Worm (Caenorhabditis elegans) whole organism, late embryonic: ENCODE results near the gene bir-1.

Experiments used
- C08G9.2 ChIP-seq: sonication (generic microtip); optimal IDR thresholded peaks from 2 replicates; lab custom pipeline; 2016; ENCODE audit warnings: mild to moderate bottlenecking, missing genetic modification characterization, moderate library complexity, missing compliant biosample characterization
- C38D4.7 ChIP-seq: fragments of 200-800 bp; sonication (Bioruptor generic); optimal IDR thresholded peaks from 2 replicates; lab custom pipeline; 2018; ENCODE audit warnings: mild to moderate bottlenecking, missing genetic modification characterization, moderate library complexity, missing compliant biosample characterization
- K09A11.1 ChIP-seq: sonication (generic microtip); optimal IDR thresholded peaks from 2 replicates; lab custom pipeline; 2017; ENCODE audit warnings: antibody characterized with exemption, mild to moderate bottlenecking, missing genetic modification characterization, missing compliant biosample characterization; ENCODE audit not compliant: insufficient read depth
- T23F11.4 ChIP-seq: fragments of 200-800 bp; sonication (Bioruptor generic); optimal IDR thresholded peaks from 2 replicates; lab custom pipeline; 2018; ENCODE audit warnings: mild to moderate bottlenecking, missing genetic modification characterization, missing compliant biosample characterization
- ahr-1 ChIP-seq: sonication (generic microtip); optimal IDR thresholded peaks from 2 replicates; lab custom pipeline; 2016; ENCODE audit warnings: missing genetic modification characterization, missing compliant biosample characterization
- ama-1 ChIP-seq: fragments of 150-350 bp; optimal IDR thresholded peaks from 2 replicates; lab custom pipeline; 2014
- ceh-14 ChIP-seq: sonication (generic microtip); optimal IDR thresholded peaks from 2 replicates; lab custom pipeline; 2016; ENCODE audit warnings: missing genotype, missing genetic modification characterization, missing compliant biosample characterization
- ceh-19 ChIP-seq: fragments of 200-800 bp; sonication (Bioruptor generic); optimal IDR thresholded peaks from 2 replicates; lab custom pipeline; 2018; ENCODE audit warnings: mild to moderate bottlenecking, missing genetic modification characterization, missing compliant biosample characterization
- ceh-2 ChIP-seq: sonication (generic microtip); optimal IDR thresholded peaks from 2 replicates; lab custom pipeline; 2016; ENCODE audit warnings: missing genotype, missing genetic modification characterization, missing compliant biosample characterization
- ceh-24 ChIP-seq: sonication (generic microtip); optimal IDR thresholded peaks from 2 replicates; lab custom pipeline; 2016; ENCODE audit warnings: mild to moderate bottlenecking, missing genetic modification characterization, missing compliant biosample characterization
- ceh-45 ChIP-seq: fragments of 200-800 bp; sonication (Bioruptor generic); IDR thresholded peaks from 2 replicates; pipeline ENCODE4 v1.3.6; 2022; ENCODE audit warnings: missing genetic modification reagents, missing genetic modification characterization, missing compliant biosample characterization
- ceh-48 ChIP-seq: sonication (generic microtip); optimal IDR thresholded peaks from 2 replicates; lab custom pipeline; 2016; ENCODE audit warnings: missing genetic modification characterization, inconsistent platforms, missing compliant biosample characterization
- ceh-9 ChIP-seq: sonication (generic microtip); optimal IDR thresholded peaks from 2 replicates; lab custom pipeline; 2016; ENCODE audit warnings: mild to moderate bottlenecking, missing genetic modification characterization, inconsistent platforms, missing compliant biosample characterization
- che-1 ChIP-seq: sonication (generic microtip); optimal IDR thresholded peaks from 2 replicates; lab custom pipeline; 2016; ENCODE audit warnings: mild to moderate bottlenecking, missing genetic modification characterization, missing compliant biosample characterization
- dmd-4 ChIP-seq: sonication (generic microtip); optimal IDR thresholded peaks from 2 replicates; lab custom pipeline; 2016; ENCODE audit warnings: borderline replicate concordance, missing genetic modification characterization, missing compliant biosample characterization
- elt-2 ChIP-seq: sonication (generic microtip); optimal IDR thresholded peaks from 2 replicates; lab custom pipeline; 2016; ENCODE audit warnings: missing genetic modification reagents, missing genetic modification characterization, missing compliant biosample characterization
- elt-4 ChIP-seq: sonication (generic microtip); optimal IDR thresholded peaks from 2 replicates; lab custom pipeline; 2016; ENCODE audit warnings: missing genetic modification characterization, missing compliant biosample characterization
- fax-1 ChIP-seq: sonication (generic microtip); optimal IDR thresholded peaks from 2 replicates; lab custom pipeline; 2016; ENCODE audit warnings: missing genotype, missing genetic modification characterization, missing compliant biosample characterization
- fkh-6 ChIP-seq: sonication (generic microtip); optimal IDR thresholded peaks from 2 replicates; lab custom pipeline; 2016; ENCODE audit warnings: missing genetic modification characterization, missing compliant biosample characterization
- gmeb-2 ChIP-seq: sonication (generic microtip); optimal IDR thresholded peaks from 2 replicates; lab custom pipeline; 2016; ENCODE audit warnings: missing genetic modification characterization, inconsistent platforms, missing compliant biosample characterization
- hlh-13 ChIP-seq: fragments of 200-800 bp; sonication (Bioruptor generic); optimal IDR thresholded peaks from 2 replicates; lab custom pipeline; 2018; ENCODE audit warnings: mild to moderate bottlenecking, missing genetic modification characterization, missing compliant biosample characterization
- hlh-8 ChIP-seq: sonication (generic microtip); optimal IDR thresholded peaks from 2 replicates; lab custom pipeline; 2016; ENCODE audit warnings: missing genotype, missing genetic modification characterization, missing compliant biosample characterization
- lim-6 ChIP-seq: sonication (generic microtip); optimal IDR thresholded peaks from 2 replicates; lab custom pipeline; 2016; ENCODE audit warnings: missing genetic modification characterization, missing compliant biosample characterization
- madf-2 ChIP-seq: sonication (generic microtip); optimal IDR thresholded peaks from 2 replicates; lab custom pipeline; 2017; ENCODE audit warnings: missing genetic modification characterization, missing compliant biosample characterization
- mec-3 ChIP-seq: sonication (generic microtip); optimal IDR thresholded peaks from 2 replicates; lab custom pipeline; 2016; ENCODE audit warnings: borderline replicate concordance, missing genetic modification characterization, missing compliant biosample characterization
- nhr-232 ChIP-seq: sonication (generic microtip); optimal IDR thresholded peaks from 2 replicates; lab custom pipeline; 2016; ENCODE audit warnings: missing genetic modification characterization, missing compliant biosample characterization
- npax-4 ChIP-seq: sonication (generic microtip); optimal IDR thresholded peaks from 2 replicates; lab custom pipeline; 2016; ENCODE audit warnings: missing genetic modification characterization, missing compliant biosample characterization
- odd-2 ChIP-seq: sonication (generic microtip); optimal IDR thresholded peaks from 2 replicates; lab custom pipeline; 2017; ENCODE audit warnings: antibody characterized with exemption, mild to moderate bottlenecking, missing genetic modification characterization, missing compliant biosample characterization
- pha-2 ChIP-seq: sonication (generic microtip); optimal IDR thresholded peaks from 2 replicates; lab custom pipeline; 2017; ENCODE audit warnings: mild to moderate bottlenecking, missing genetic modification characterization, missing compliant biosample characterization
- pros-1 ChIP-seq: fragments of 150-350 bp; optimal IDR thresholded peaks from 2 replicates; lab custom pipeline; 2014; ENCODE audit warnings: missing biosample characterization, missing genetic modification reagents, missing genetic modification characterization
- ref-2 ChIP-seq: sonication (generic microtip); optimal IDR thresholded peaks from 2 replicates; lab custom pipeline; 2016; ENCODE audit warnings: missing genetic modification characterization, missing compliant biosample characterization
- rnt-1 ChIP-seq: sonication (generic microtip); optimal IDR thresholded peaks from 2 replicates; lab custom pipeline; 2016; ENCODE audit warnings: missing genetic modification characterization, missing compliant biosample characterization
- sdc-2 ChIP-seq: sonication (generic microtip); optimal IDR thresholded peaks from 2 replicates; lab custom pipeline; 2016; ENCODE audit warnings: missing genotype, missing genetic modification characterization, missing compliant biosample characterization
- syd-9 ChIP-seq: sonication (generic microtip); optimal IDR thresholded peaks from 2 replicates; lab custom pipeline; 2016; ENCODE audit warnings: mild to moderate bottlenecking, missing genetic modification characterization, moderate library complexity, missing compliant biosample characterization
- tbx-2 ChIP-seq: sonication (generic microtip); optimal IDR thresholded peaks from 2 replicates; lab custom pipeline; 2016; ENCODE audit warnings: missing genetic modification characterization, missing compliant biosample characterization
- unc-3 ChIP-seq, 2 experiments: fragments of 200-800 bp in 1 of 2; sonication (Bioruptor generic) in 1 of 2; sonication (generic microtip) in 1 of 2; conservative IDR thresholded peaks in 1 of 2; optimal IDR thresholded peaks in 1 of 2; 2 replicates each; pipeline versions ENCODE4 v1.3.6 to Lab custom; 2016 to 2022; ENCODE audit warnings: missing compliant biosample characterization in 2 of 2, missing genetic modification characterization in 2 of 2, missing genetic modification reagents in 1 of 2
- unc-42 ChIP-seq: sonication (generic microtip); optimal IDR thresholded peaks from 2 replicates; lab custom pipeline; 2016; ENCODE audit warnings: missing genotype, missing genetic modification characterization, missing compliant biosample characterization
- unc-55 ChIP-seq: sonication (generic microtip); optimal IDR thresholded peaks from 2 replicates; lab custom pipeline; 2017; ENCODE audit warnings: missing biosample characterization, missing genetic modification reagents, missing genetic modification characterization
- unc-86 ChIP-seq: sonication (generic microtip); optimal IDR thresholded peaks from 2 replicates; lab custom pipeline; 2016; ENCODE audit warnings: missing genetic modification characterization, missing compliant biosample characterization
- ztf-16 ChIP-seq: sonication (generic microtip); optimal IDR thresholded peaks from 2 replicates; lab custom pipeline; 2017; ENCODE audit warnings: missing genetic modification characterization, missing compliant biosample characterization

bir-1 gene

DNA sequence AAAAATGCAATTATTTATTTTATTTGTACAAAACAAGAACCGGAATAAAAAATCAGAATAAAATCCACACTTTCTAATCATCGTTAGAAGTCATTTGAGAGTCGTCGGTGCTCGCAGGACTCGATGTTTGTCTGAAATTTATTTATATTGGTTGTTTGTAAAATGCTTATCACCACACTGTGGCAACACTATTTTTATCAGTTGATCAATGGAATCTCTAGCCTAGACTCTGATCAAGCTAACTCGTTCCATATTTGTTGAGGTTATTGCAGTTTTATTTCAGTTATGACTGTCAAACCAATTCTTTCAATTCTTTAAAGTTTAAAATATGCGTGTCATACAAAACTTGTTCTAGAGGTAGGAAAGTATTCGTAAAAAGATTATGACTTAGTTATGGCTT is 39.8 kb upstream of the bir-1 start, which contains the start of gene dhs-20:
Gene dhs-20, minus strand, starts transcription at position 80 of the 400 bp plus-strand sequence.
- TF ChIP-seq unc-86 (tag; lab: Kevin White, UChicago) = no peak
- no peak for TF ChIP-seq tbx-2 (tag; lab: Kevin White, UChicago)
- no peak for TF ChIP-seq sdc-2 (tag; lab: Kevin White, UChicago)
- TF ChIP-seq pros-1 (tag; lab: Kevin White, UChicago) = no peak
- TF ChIP-seq ceh-45 = no peak
- TF ChIP-seq ahr-1 (tag; lab: Kevin White, UChicago) = no peak
- TF ChIP-seq lim-6 (tag; lab: Kevin White, UChicago) = no peak
- no peak for TF ChIP-seq T23F11.4 (GFP tag; lab: Kevin White, UChicago)
- no peak for TF ChIP-seq gmeb-2 (tag; lab: Kevin White, UChicago)
- TF ChIP-seq ceh-14 (tag; lab: Kevin White, UChicago) = no peak
- TF ChIP-seq che-1 (tag; lab: Kevin White, UChicago) = no peak
- no peak for TF ChIP-seq C08G9.2 (tag; lab: Kevin White, UChicago)
- TF ChIP-seq nhr-232 (tag; lab: Kevin White, UChicago) = no peak
- no peak for TF ChIP-seq syd-9 (tag; lab: Kevin White, UChicago)
- no peak for TF ChIP-seq dmd-4 (tag; lab: Kevin White, UChicago)

DNA sequence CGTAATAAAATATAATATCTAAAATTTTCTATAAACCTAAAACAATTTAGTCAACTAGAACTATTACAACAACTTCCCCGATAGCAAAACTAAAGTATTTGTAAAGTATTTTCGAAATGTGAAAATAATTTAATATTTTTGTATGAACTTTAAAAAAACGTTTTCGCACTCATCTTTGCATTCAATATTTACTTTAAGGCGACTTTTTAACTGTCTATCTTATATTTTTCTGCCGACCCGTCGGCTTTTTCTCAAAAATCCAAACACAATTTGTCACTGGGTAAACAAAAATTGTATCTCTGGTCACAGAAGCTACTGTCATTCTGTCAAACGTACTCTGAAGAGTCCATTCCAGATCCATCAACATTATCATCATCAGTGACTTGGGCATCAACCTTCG is 39.0 kb upstream of the bir-1 start:
- TF ChIP-seq K09A11.1 (tag; lab: Kevin White, UChicago) (no peak), hlh-8 (tag; lab: Kevin White, UChicago) (no peak), fkh-6 (tag; lab: Kevin White, UChicago) (no peak), tbx-2 (tag; lab: Kevin White, UChicago) (no peak), lim-6 (tag; lab: Kevin White, UChicago) (no peak), npax-4 (tag; lab: Kevin White, UChicago) (no peak), C08G9.2 (tag; lab: Kevin White, UChicago) (no peak), unc-86 (tag; lab: Kevin White, UChicago) (no peak), ceh-9 (tag; lab: Kevin White, UChicago) (no peak), fax-1 (tag; lab: Kevin White, UChicago) (no peak)

ce11 chrV:11606424-11606823 is 37.9 kb upstream of the bir-1 start, which contains the start of gene idpp-16:
TSS of gene idpp-16 (minus strand) at chrV:11606524.
- TF ChIP-seq nhr-232 (tag; lab: Kevin White, UChicago) (no peak), rnt-1 (tag; lab: Kevin White, UChicago) (no peak), npax-4 (tag; lab: Kevin White, UChicago) (no peak), sdc-2 (tag; lab: Kevin White, UChicago) (no peak), ref-2 (no peak), C38D4.7 (GFP tag; lab: Kevin White, UChicago) (no peak), madf-2 (tag; lab: Kevin White, UChicago) (no peak), elt-2 (tag; lab: Kevin White, UChicago) (no peak), ceh-24 (no peak), ceh-48 (tag; lab: Kevin White, UChicago) (no peak), unc-42 (tag; lab: Kevin White, UChicago) (no peak)

ce11 chrV:11610049-11610448 is 34.2 kb upstream of the bir-1 start, which contains the start of gene piit-1:
TSS of gene piit-1 (minus strand) at chrV:11610149.
- TF ChIP-seq mec-3 (tag; lab: Kevin White, UChicago) (no peak), pros-1 (tag; lab: Kevin White, UChicago) (no peak), sdc-2 (tag; lab: Kevin White, UChicago) (no peak), npax-4 (tag; lab: Kevin White, UChicago) (no peak), ama-1 (lab: Kevin White, UChicago) (no peak), ceh-19 (GFP tag; lab: Kevin White, UChicago) (no peak), pha-2 (tag; lab: Kevin White, UChicago) (no peak), elt-4 (tag; lab: Kevin White, UChicago) (no peak), T23F11.4 (GFP tag; lab: Kevin White, UChicago) (no peak), ztf-16 (tag; lab: Kevin White, UChicago) (no peak), odd-2 (tag; lab: Kevin White, UChicago) (no peak), ceh-45 (no peak), hlh-13 (no peak), unc-3 (GFP tag; conservative IDR thresholded peaks at IDR 0.05; lab: Robert Waterston, UW) (no peak), unc-3 (tag; optimal IDR thresholded peaks at IDR 0.05; lab: Kevin White, UChicago) (no peak), ceh-2 (tag; lab: Kevin White, UChicago) (no peak), unc-55 (GFP tag; lab: Kevin White, UChicago) (no peak)
- TF ChIP-seq, all 69 proteins: peak for 0
